Worm (Caenorhabditis elegans) whole organism, late embryonic: ENCODE measurements around the gene C24H11.5.

ENCODE experiments used
- C08G9.2 ChIP-seq: sonication (generic microtip); optimal IDR thresholded peaks from 2 replicates; lab custom pipeline; 2016; ENCODE audit warnings: mild to moderate bottlenecking, missing genetic modification characterization, moderate library complexity, missing compliant biosample characterization
- C38D4.7 ChIP-seq: fragments of 200-800 bp; sonication (Bioruptor generic); optimal IDR thresholded peaks from 2 replicates; lab custom pipeline; 2018; ENCODE audit warnings: mild to moderate bottlenecking, missing genetic modification characterization, moderate library complexity, missing compliant biosample characterization
- F13H6.1 ChIP-seq: sonication (generic microtip); optimal IDR thresholded peaks from 2 replicates; lab custom pipeline; 2016; ENCODE audit warnings: missing genetic modification characterization, missing compliant biosample characterization
- T23F11.4 ChIP-seq: fragments of 200-800 bp; sonication (Bioruptor generic); optimal IDR thresholded peaks from 2 replicates; lab custom pipeline; 2018; ENCODE audit warnings: mild to moderate bottlenecking, missing genetic modification characterization, missing compliant biosample characterization
- ahr-1 ChIP-seq: sonication (generic microtip); optimal IDR thresholded peaks from 2 replicates; lab custom pipeline; 2016; ENCODE audit warnings: missing genetic modification characterization, missing compliant biosample characterization
- ama-1 ChIP-seq: fragments of 150-350 bp; optimal IDR thresholded peaks from 2 replicates; lab custom pipeline; 2014
- ceh-14 ChIP-seq: sonication (generic microtip); optimal IDR thresholded peaks from 2 replicates; lab custom pipeline; 2016; ENCODE audit warnings: missing genotype, missing genetic modification characterization, missing compliant biosample characterization
- ceh-18 ChIP-seq: sonication (generic microtip); optimal IDR thresholded peaks from 2 replicates; lab custom pipeline; 2016; ENCODE audit warnings: missing genetic modification characterization, missing compliant biosample characterization
- ceh-2 ChIP-seq: sonication (generic microtip); optimal IDR thresholded peaks from 2 replicates; lab custom pipeline; 2016; ENCODE audit warnings: missing genotype, missing genetic modification characterization, missing compliant biosample characterization
- ceh-22 ChIP-seq: sonication (generic microtip); optimal IDR thresholded peaks from 2 replicates; lab custom pipeline; 2017; ENCODE audit warnings: missing biosample characterization, missing genetic modification characterization
- ceh-31 ChIP-seq: sonication (generic microtip); optimal IDR thresholded peaks from 2 replicates; lab custom pipeline; 2016; ENCODE audit warnings: missing genetic modification characterization, missing compliant biosample characterization
- ceh-34 ChIP-seq: sonication (generic microtip); optimal IDR thresholded peaks from 2 replicates; lab custom pipeline; 2016; ENCODE audit warnings: mild to moderate bottlenecking, missing genetic modification characterization, missing compliant biosample characterization
- ceh-45 ChIP-seq: fragments of 200-800 bp; sonication (Bioruptor generic); IDR thresholded peaks from 2 replicates; pipeline ENCODE4 v1.3.6; 2022; ENCODE audit warnings: missing genetic modification reagents, missing genetic modification characterization, missing compliant biosample characterization
- ceh-9 ChIP-seq: sonication (generic microtip); optimal IDR thresholded peaks from 2 replicates; lab custom pipeline; 2016; ENCODE audit warnings: mild to moderate bottlenecking, missing genetic modification characterization, inconsistent platforms, missing compliant biosample characterization
- dmd-4 ChIP-seq: sonication (generic microtip); optimal IDR thresholded peaks from 2 replicates; lab custom pipeline; 2016; ENCODE audit warnings: borderline replicate concordance, missing genetic modification characterization, missing compliant biosample characterization
- elt-2 ChIP-seq: sonication (generic microtip); optimal IDR thresholded peaks from 2 replicates; lab custom pipeline; 2016; ENCODE audit warnings: missing genetic modification reagents, missing genetic modification characterization, missing compliant biosample characterization
- elt-4 ChIP-seq: sonication (generic microtip); optimal IDR thresholded peaks from 2 replicates; lab custom pipeline; 2016; ENCODE audit warnings: missing genetic modification characterization, missing compliant biosample characterization
- ets-4 ChIP-seq: sonication (generic microtip); optimal IDR thresholded peaks from 2 replicates; lab custom pipeline; 2016; ENCODE audit warnings: missing genetic modification characterization, missing compliant biosample characterization
- eyg-1 ChIP-seq: sonication (generic microtip); optimal IDR thresholded peaks from 2 replicates; lab custom pipeline; 2016; ENCODE audit warnings: missing genotype, missing genetic modification characterization, missing compliant biosample characterization
- fax-1 ChIP-seq: sonication (generic microtip); optimal IDR thresholded peaks from 2 replicates; lab custom pipeline; 2016; ENCODE audit warnings: missing genotype, missing genetic modification characterization, missing compliant biosample characterization
- fkh-6 ChIP-seq: sonication (generic microtip); optimal IDR thresholded peaks from 2 replicates; lab custom pipeline; 2016; ENCODE audit warnings: missing genetic modification characterization, missing compliant biosample characterization
- gmeb-2 ChIP-seq: sonication (generic microtip); optimal IDR thresholded peaks from 2 replicates; lab custom pipeline; 2016; ENCODE audit warnings: missing genetic modification characterization, inconsistent platforms, missing compliant biosample characterization
- hlh-13 ChIP-seq: fragments of 200-800 bp; sonication (Bioruptor generic); optimal IDR thresholded peaks from 2 replicates; lab custom pipeline; 2018; ENCODE audit warnings: mild to moderate bottlenecking, missing genetic modification characterization, missing compliant biosample characterization
- hlh-6 ChIP-seq: sonication (generic microtip); optimal IDR thresholded peaks from 2 replicates; lab custom pipeline; 2016; ENCODE audit warnings: missing genotype, missing genetic modification characterization, missing compliant biosample characterization
- hlh-8 ChIP-seq: sonication (generic microtip); optimal IDR thresholded peaks from 2 replicates; lab custom pipeline; 2016; ENCODE audit warnings: missing genotype, missing genetic modification characterization, missing compliant biosample characterization
- lin-11 ChIP-seq: fragments of 200-800 bp; sonication (Bioruptor generic); optimal IDR thresholded peaks from 2 replicates; lab custom pipeline; 2018; ENCODE audit warnings: mild to moderate bottlenecking, missing genetic modification characterization, missing compliant biosample characterization
- madf-2 ChIP-seq: sonication (generic microtip); optimal IDR thresholded peaks from 2 replicates; lab custom pipeline; 2017; ENCODE audit warnings: missing genetic modification characterization, missing compliant biosample characterization
- mec-3 ChIP-seq: sonication (generic microtip); optimal IDR thresholded peaks from 2 replicates; lab custom pipeline; 2016; ENCODE audit warnings: borderline replicate concordance, missing genetic modification characterization, missing compliant biosample characterization
- nfya-1 ChIP-seq: sonication (generic microtip); optimal IDR thresholded peaks from 2 replicates; lab custom pipeline; 2017; ENCODE audit warnings: missing genetic modification characterization, mild to moderate bottlenecking, missing compliant biosample characterization, antibody characterized with exemption, moderate library complexity
- nhr-232 ChIP-seq: sonication (generic microtip); optimal IDR thresholded peaks from 2 replicates; lab custom pipeline; 2016; ENCODE audit warnings: missing genetic modification characterization, missing compliant biosample characterization
- pat-9 ChIP-seq: fragments of 200-800 bp; sonication (Bioruptor generic); optimal IDR thresholded peaks from 2 replicates; lab custom pipeline; 2018; ENCODE audit warnings: mild to moderate bottlenecking, missing genetic modification characterization, moderate library complexity, missing compliant biosample characterization
- pha-4 ChIP-seq: fragments of 150-350 bp; optimal IDR thresholded peaks from 2 replicates; lab custom pipeline; 2018; ENCODE audit warnings: missing biosample characterization, missing genetic modification reagents, missing genetic modification characterization
- pqm-1 ChIP-seq: sonication (generic microtip); optimal IDR thresholded peaks from 2 replicates; lab custom pipeline; 2016; ENCODE audit warnings: missing genetic modification characterization, missing compliant biosample characterization
- rnt-1 ChIP-seq: sonication (generic microtip); optimal IDR thresholded peaks from 2 replicates; lab custom pipeline; 2016; ENCODE audit warnings: missing genetic modification characterization, missing compliant biosample characterization
- sdc-2 ChIP-seq: sonication (generic microtip); optimal IDR thresholded peaks from 2 replicates; lab custom pipeline; 2016; ENCODE audit warnings: missing genotype, missing genetic modification characterization, missing compliant biosample characterization
- sox-2 ChIP-seq: fragments of 200-800 bp; sonication (Bioruptor generic); IDR thresholded peaks from 2 replicates; pipeline ENCODE4 v1.3.6; 2022; ENCODE audit warnings: missing genetic modification reagents, missing genetic modification characterization, missing compliant biosample characterization
- sox-4 ChIP-seq: sonication (generic microtip); optimal IDR thresholded peaks from 2 replicates; lab custom pipeline; 2017; ENCODE audit warnings: mild to moderate bottlenecking, missing genetic modification characterization, inconsistent platforms, missing compliant biosample characterization
- tbx-2 ChIP-seq: sonication (generic microtip); optimal IDR thresholded peaks from 2 replicates; lab custom pipeline; 2016; ENCODE audit warnings: missing genetic modification characterization, missing compliant biosample characterization
- tbx-7 ChIP-seq: sonication (generic microtip); optimal IDR thresholded peaks from 2 replicates; lab custom pipeline; 2016; ENCODE audit warnings: missing genotype, missing genetic modification characterization, missing compliant biosample characterization
- ttx-3 ChIP-seq: sonication (generic microtip); optimal IDR thresholded peaks from 2 replicates; lab custom pipeline; 2016; ENCODE audit warnings: missing genetic modification reagents, missing genetic modification characterization, missing compliant biosample characterization
- unc-42 ChIP-seq: sonication (generic microtip); optimal IDR thresholded peaks from 2 replicates; lab custom pipeline; 2016; ENCODE audit warnings: missing genotype, missing genetic modification characterization, missing compliant biosample characterization
- unc-55 ChIP-seq: sonication (generic microtip); optimal IDR thresholded peaks from 2 replicates; lab custom pipeline; 2017; ENCODE audit warnings: missing biosample characterization, missing genetic modification reagents, missing genetic modification characterization
- unc-86 ChIP-seq: sonication (generic microtip); optimal IDR thresholded peaks from 2 replicates; lab custom pipeline; 2016; ENCODE audit warnings: missing genetic modification characterization, missing compliant biosample characterization
- zip-5 ChIP-seq: sonication (generic microtip); optimal IDR thresholded peaks from 2 replicates; lab custom pipeline; 2016; ENCODE audit warnings: missing genetic modification characterization, missing compliant biosample characterization
- ztf-16 ChIP-seq: sonication (generic microtip); optimal IDR thresholded peaks from 2 replicates; lab custom pipeline; 2017; ENCODE audit warnings: missing genetic modification characterization, missing compliant biosample characterization

The C24H11.5 gene

DNA sequence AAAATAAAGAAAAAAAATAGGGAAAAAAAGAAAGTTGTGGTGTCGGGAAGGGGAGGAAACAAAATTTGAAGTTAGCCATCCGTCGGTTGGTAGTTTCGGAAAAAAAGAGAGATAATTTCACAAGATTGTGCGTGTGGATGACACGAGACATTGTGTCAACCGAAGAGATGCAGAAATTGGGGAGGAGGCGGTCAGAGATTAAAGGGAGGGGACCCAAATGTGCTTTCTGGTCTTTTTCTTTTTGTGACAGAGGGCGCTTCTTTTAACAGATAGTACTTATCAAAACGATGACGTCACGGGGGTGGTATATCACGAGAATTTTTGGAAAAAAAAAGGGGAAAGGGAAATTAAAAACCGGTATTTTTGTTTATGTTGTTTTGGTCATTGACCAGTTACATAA, 41.6 kb upstream of the C24H11.5 start:
- TF ChIP-seq elt-2 (tag; lab: Kevin White, UChicago) (no peak), nfya-1 (tag; lab: Kevin White, UChicago) (peak; percentile 11), ceh-18 (tag; lab: Kevin White, UChicago) (peak; percentile 24), T23F11.4 (no peak), ets-4 (tag; lab: Kevin White, UChicago) (no peak)

DNA sequence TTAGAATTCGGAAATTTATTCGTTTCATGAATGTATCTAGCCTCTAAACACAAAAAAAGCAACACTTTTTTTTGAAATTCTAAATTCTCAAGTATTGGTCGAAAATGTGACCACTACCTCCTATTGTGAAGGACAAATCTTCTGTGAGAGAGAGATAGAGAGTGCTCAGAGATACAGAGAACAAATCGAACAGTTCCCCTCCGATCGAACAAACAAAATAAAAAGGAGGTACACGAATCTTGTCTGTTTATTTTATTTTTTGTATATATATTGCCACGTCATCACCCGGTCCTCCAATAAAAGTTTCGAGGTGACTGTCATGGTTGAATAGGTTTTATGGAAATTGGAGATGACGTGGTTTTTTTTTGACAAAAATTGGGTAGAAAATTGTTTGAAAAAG, 39.2 kb upstream of the C24H11.5 start:
- TF ChIP-seq fkh-6 (tag; lab: Kevin White, UChicago) (no peak), elt-4 (tag; lab: Kevin White, UChicago) (no peak), T23F11.4 (no peak), ceh-9 (tag; lab: Kevin White, UChicago) (no peak), ttx-3 (no peak), zip-5 (tag; lab: Kevin White, UChicago) (no peak)

ce11 chrIII:11742191-11742590, 37.8 kb upstream of the C24H11.5 start:
- no peak for TF ChIP-seq rnt-1 (tag; lab: Kevin White, UChicago)
- no peak for TF ChIP-seq ztf-16 (tag; lab: Kevin White, UChicago)
- no peak for TF ChIP-seq sdc-2
- TF ChIP-seq ahr-1 (tag; lab: Kevin White, UChicago): no peak
- TF ChIP-seq mec-3: no peak
- no peak for TF ChIP-seq sox-4 (tag; lab: Kevin White, UChicago)

- no peak for TF ChIP-seq unc-86 (tag; lab: Kevin White, UChicago)
- peak; percentile 11 for TF ChIP-seq fkh-6 (tag; lab: Kevin White, UChicago)
- peak; percentile 49 for TF ChIP-seq fax-1
- peak; percentile 74 for TF ChIP-seq mec-3
- peak; percentile 43 for TF ChIP-seq pqm-1 (tag; lab: Kevin White, UChicago)
- peak; percentile 96 for TF ChIP-seq ets-4 (tag; lab: Kevin White, UChicago)
- TF ChIP-seq rnt-1 (tag; lab: Kevin White, UChicago): peak; percentile 66
- TF ChIP-seq eyg-1 (tag; lab: Kevin White, UChicago): peak; percentile 26
- peak; percentile 6 for TF ChIP-seq unc-55 (GFP tag; lab: Kevin White, UChicago)
- peak; percentile 29 for TF ChIP-seq ceh-18 (tag; lab: Kevin White, UChicago)
- peak; percentile 95 for TF ChIP-seq C08G9.2
- TF ChIP-seq gmeb-2: peak; percentile 23
- TF ChIP-seq C38D4.7: no peak
- peak; percentile 46 for TF ChIP-seq F13H6.1 (tag; lab: Kevin White, UChicago)
- TF ChIP-seq madf-2 (tag; lab: Kevin White, UChicago): no peak
- TF ChIP-seq lin-11 (tag; lab: Kevin White, UChicago): no peak
- no peak for TF ChIP-seq ahr-1 (tag; lab: Kevin White, UChicago)
- no peak for TF ChIP-seq dmd-4
- peak; percentile 71 for TF ChIP-seq ceh-14 (tag; lab: Kevin White, UChicago)
- TF ChIP-seq sox-4 (tag; lab: Kevin White, UChicago): no peak
- peak; percentile 96 for TF ChIP-seq ceh-31 (tag; lab: Kevin White, UChicago)
- no peak for TF ChIP-seq ceh-9 (tag; lab: Kevin White, UChicago)
- no peak for TF ChIP-seq ceh-22 (tag; lab: Kevin White, UChicago)
- TF ChIP-seq pha-4 (tag; lab: Kevin White, UChicago): no peak
- peak; percentile 92 for TF ChIP-seq ceh-2
- TF ChIP-seq hlh-8 (tag; lab: Kevin White, UChicago): peak; percentile 77
- no peak for TF ChIP-seq hlh-6 (tag; lab: Kevin White, UChicago)
- TF ChIP-seq ceh-34 (tag; lab: Kevin White, UChicago): peak; percentile 36
- TF ChIP-seq zip-5 (tag; lab: Kevin White, UChicago): peak; percentile 80
- TF ChIP-seq nfya-1 (tag; lab: Kevin White, UChicago): peak; percentile 15
- TF ChIP-seq ttx-3: no peak
- no peak for TF ChIP-seq sox-2
- no peak for TF ChIP-seq T23F11.4
- TF ChIP-seq hlh-13 (GFP tag; lab: Kevin White, UChicago): no peak
- peak; percentile 40 for TF ChIP-seq ztf-16 (tag; lab: Kevin White, UChicago)
- TF ChIP-seq tbx-2 (tag; lab: Kevin White, UChicago): peak; percentile 90
- peak; percentile 86 for TF ChIP-seq tbx-7 (tag; lab: Kevin White, UChicago)
- no peak for TF ChIP-seq pat-9 (tag; lab: Kevin White, UChicago)
- peak; percentile 55 for TF ChIP-seq elt-2 (tag; lab: Kevin White, UChicago)
- TF ChIP-seq unc-42: peak; percentile 71
- no peak for TF ChIP-seq nhr-232
- TF ChIP-seq ceh-45 (GFP tag; lab: Robert Waterston, UW): no peak
- TF ChIP-seq ama-1 (lab: Kevin White, UChicago): no peak
Observed at ce11 chrIII:11746718-11747117, 33.3 kb upstream of the C24H11.5 start, which contains the start of gene mrt-2. Gene mrt-2, plus strand, starts transcription at chrIII:11746766.
